Worm (Caenorhabditis elegans) whole organism, L4 larva: ENCODE measurements around the gene R02D5.3.
A peak's percentile ranks its signal among the peaks of the same experiment; 100 is the strongest.

Source experiments
- Y48G9A.11 ChIP-seq: fragments of 200-800 bp; sonication (Bioruptor generic); IDR thresholded peaks from 2 replicates; pipeline ENCODE4 v1.3.6; 2022; ENCODE audit warnings: missing genetic modification reagents, missing genetic modification characterization, missing compliant biosample characterization
- ceh-20 ChIP-seq: fragments of 200-800 bp; sonication (Bioruptor generic); IDR thresholded peaks from 2 replicates; pipeline ENCODE4 v1.3.6; 2022; ENCODE audit warnings: missing genetic modification reagents, missing genetic modification characterization, missing compliant biosample characterization
- ceh-62 ChIP-seq: sonication (generic microtip); optimal IDR thresholded peaks from 2 replicates; lab custom pipeline; 2017; ENCODE audit warnings: missing biosample characterization, missing genetic modification characterization
- lin-38 ChIP-seq: fragments of 200-800 bp; sonication (Bioruptor generic); IDR thresholded peaks from 2 replicates; pipeline ENCODE4 v1.3.6; 2022; ENCODE audit warnings: missing genetic modification reagents, missing genetic modification characterization, missing compliant biosample characterization
- madf-5 ChIP-seq, 2 experiments: fragments of 200-800 bp; sonication (Bioruptor generic); IDR thresholded peaks; 2 replicates each; pipeline ENCODE4 v1.3.6; 2022; ENCODE audit warnings: missing compliant biosample characterization in 2 of 2, missing genetic modification characterization in 2 of 2
- nhr-111 ChIP-seq: fragments of 200-800 bp; sonication (Bioruptor generic); optimal IDR thresholded peaks from 2 replicates; lab custom pipeline; 2018; ENCODE audit warnings: mild to moderate bottlenecking, missing genetic modification characterization, missing compliant biosample characterization
- unc-39 ChIP-seq: sonication (generic microtip); optimal IDR thresholded peaks from 2 replicates; lab custom pipeline; 2017; ENCODE audit warnings: missing biosample characterization, missing genetic modification characterization
- zag-1 ChIP-seq: fragments of 150-350 bp; optimal IDR thresholded peaks from 2 replicates; lab custom pipeline; 2014; ENCODE audit warnings: missing biosample characterization, missing genetic modification characterization

- TF ChIP-seq madf-5 (GFP tag; IDR thresholded peaks at IDR 0.05; lab: Robert Waterston, UW), result no peak
- TF ChIP-seq nhr-111 (GFP tag; lab: Kevin White, UChicago), result no peak
- no peak for TF ChIP-seq ceh-62
- peak; percentile 62 for TF ChIP-seq lin-38
- no peak for TF ChIP-seq Y48G9A.11 (GFP tag; lab: Robert Waterston, UW)
- TF ChIP-seq zag-1, result no peak
- no peak for TF ChIP-seq unc-39 (tag; lab: Kevin White, UChicago)
- no peak for TF ChIP-seq ceh-20 (GFP tag; lab: Robert Waterston, UW)
Measured at ce11 chrV:14523788-14524582, 41.0 kb downstream of the R02D5.3 start, which contains the start of gene ril-1.
